Worm (Caenorhabditis elegans) whole organism, L4 larva: ENCODE data around the gene drr-2.

Experiments used
- F26F4.8 ChIP-seq: fragments of 200-800 bp; sonication (Bioruptor generic); conservative IDR thresholded peaks from 2 replicates; pipeline ENCODE4 v1.3.6; 2022; ENCODE audit warnings: missing genetic modification characterization, missing compliant biosample characterization
- F44E2.7 ChIP-seq: fragments of 200-800 bp; sonication (Bioruptor generic); IDR thresholded peaks from 2 replicates; pipeline ENCODE4 v2.1.2; 2022; ENCODE audit warnings: missing genetic modification characterization, missing compliant biosample characterization
- R02D3.7 ChIP-seq: fragments of 150-350 bp; sonication (generic microtip); optimal IDR thresholded peaks from 3 replicates; lab custom pipeline; 2014; ENCODE audit warnings: missing biosample characterization, missing genetic modification characterization
- Y5F2A.4 ChIP-seq: fragments of 200-800 bp; sonication (Bioruptor generic); optimal IDR thresholded peaks from 2 replicates; lab custom pipeline; 2018; ENCODE audit warnings: mild to moderate bottlenecking, missing genetic modification characterization, missing compliant biosample characterization
- ZK546.5 ChIP-seq, 2 experiments: sonication (generic microtip); optimal IDR thresholded peaks; 2 replicates each; lab custom pipeline; 2017; ENCODE audit warnings: missing biosample characterization in 2 of 2, missing genetic modification characterization in 2 of 2
- aha-1 ChIP-seq: fragments of 150-350 bp; peaks from one replicate; lab custom pipeline; 2014; ENCODE audit warnings: missing biosample characterization, missing genetic modification characterization
- arid-1 ChIP-seq: fragments of 200-800 bp; sonication (Bioruptor generic); conservative IDR thresholded peaks from 2 replicates; pipeline ENCODE4 v1.3.6; 2022; ENCODE audit warnings: missing genetic modification reagents, missing genetic modification characterization, missing compliant biosample characterization
- ctbp-1 ChIP-seq: fragments of 200-800 bp; sonication (Bioruptor generic); IDR thresholded peaks from 2 replicates; pipeline ENCODE4 v1.3.6; 2022; ENCODE audit warnings: missing genetic modification reagents, missing genetic modification characterization, missing compliant biosample characterization
- daf-16 ChIP-seq, 3 experiments: sonication (generic microtip); optimal IDR thresholded peaks; 2 replicates each; lab custom pipeline; 2016 to 2017; ENCODE audit warnings: missing genetic modification characterization in 3 of 3, missing genetic modification reagents in 3 of 3, mild to moderate bottlenecking in 2 of 3, missing compliant biosample characterization in 2 of 3, missing biosample characterization in 1 of 3, moderate library complexity in 1 of 3
- dmd-9 ChIP-seq: fragments of 200-800 bp; sonication (Bioruptor generic); IDR thresholded peaks from 2 replicates; pipeline ENCODE4 v1.3.6; 2022; ENCODE audit warnings: missing genetic modification reagents, missing genetic modification characterization, missing compliant biosample characterization
- duxl-1 ChIP-seq: sonication (generic microtip); optimal IDR thresholded peaks from 2 replicates; lab custom pipeline; 2016; ENCODE audit warnings: mild to moderate bottlenecking, missing genetic modification characterization, moderate library complexity, missing compliant biosample characterization; ENCODE audit not compliant: poor library complexity
- egl-43 ChIP-seq: fragments of 200-800 bp; sonication (Bioruptor generic); IDR thresholded peaks from 2 replicates; pipeline ENCODE4 v1.3.6; 2022; ENCODE audit warnings: missing genetic modification reagents, missing genetic modification characterization, missing compliant biosample characterization
- fkh-10 ChIP-seq: fragments of 150-350 bp; optimal IDR thresholded peaks from 2 replicates; lab custom pipeline; 2014; ENCODE audit warnings: missing biosample characterization, missing genetic modification reagents, missing genetic modification characterization
- hlh-11 ChIP-seq: fragments of 200-800 bp; sonication (Bioruptor generic); optimal IDR thresholded peaks from 2 replicates; lab custom pipeline; 2018; ENCODE audit warnings: mild to moderate bottlenecking, missing genetic modification characterization, missing compliant biosample characterization
- lin-15B ChIP-seq: fragments of 150-350 bp; sonication (generic microtip); optimal IDR thresholded peaks from 3 replicates; lab custom pipeline; 2014; ENCODE audit warnings: missing biosample characterization, missing genetic modification characterization
- madf-5 ChIP-seq, 2 experiments: fragments of 200-800 bp; sonication (Bioruptor generic); IDR thresholded peaks; 2 replicates each; pipeline ENCODE4 v1.3.6; 2022; ENCODE audit warnings: missing compliant biosample characterization in 2 of 2, missing genetic modification characterization in 2 of 2
- mdl-1 ChIP-seq, 2 experiments: fragments of 150-350 bp in 1 of 2; sonication (generic microtip) in 1 of 2; optimal IDR thresholded peaks; 2 replicates each; lab custom pipeline; 2014 to 2017; ENCODE audit warnings: missing biosample characterization in 2 of 2, missing genetic modification characterization in 2 of 2
- mdt-29 ChIP-seq: fragments of 200-800 bp; sonication (Bioruptor generic); IDR thresholded peaks from 2 replicates; pipeline ENCODE4 v1.3.6; 2022; ENCODE audit warnings: missing genetic modification reagents, missing genetic modification characterization, missing compliant biosample characterization
- mxl-2 ChIP-seq: fragments of 200-800 bp; sonication (Bioruptor generic); conservative IDR thresholded peaks from 2 replicates; pipeline ENCODE4 v1.3.6; 2022; ENCODE audit warnings: missing genetic modification reagents, missing genetic modification characterization, missing compliant biosample characterization
- nhr-11 ChIP-seq: fragments of 150-350 bp; optimal IDR thresholded peaks from 2 replicates; lab custom pipeline; 2014; ENCODE audit warnings: missing biosample characterization, missing genetic modification characterization
- nhr-111 ChIP-seq: fragments of 200-800 bp; sonication (Bioruptor generic); optimal IDR thresholded peaks from 2 replicates; lab custom pipeline; 2018; ENCODE audit warnings: mild to moderate bottlenecking, missing genetic modification characterization, missing compliant biosample characterization
- nhr-6 ChIP-seq: fragments of 150-350 bp; optimal IDR thresholded peaks from 2 replicates; lab custom pipeline; 2014; ENCODE audit warnings: missing biosample characterization, missing genetic modification characterization
- sdz-12 ChIP-seq: fragments of 200-800 bp; sonication (Bioruptor generic); optimal IDR thresholded peaks from 2 replicates; lab custom pipeline; 2018; ENCODE audit warnings: mild to moderate bottlenecking, missing genetic modification characterization, missing compliant biosample characterization
- set-16 ChIP-seq: fragments of 200-800 bp; sonication (Bioruptor generic); IDR thresholded peaks from 2 replicates; pipeline ENCODE4 v1.3.6; 2022; ENCODE audit warnings: missing genetic modification reagents, missing genetic modification characterization, missing compliant biosample characterization
- spr-3 ChIP-seq: fragments of 200-800 bp; sonication (Bioruptor generic); optimal IDR thresholded peaks from 2 replicates; lab custom pipeline; 2018; ENCODE audit warnings: mild to moderate bottlenecking, missing genetic modification characterization, missing compliant biosample characterization
- tra-1 ChIP-seq: fragments of 200-800 bp; sonication (Bioruptor generic); IDR thresholded peaks from 2 replicates; pipeline ENCODE4 v1.3.6; 2022; ENCODE audit warnings: missing genetic modification reagents, missing genetic modification characterization, missing compliant biosample characterization
- unc-130 ChIP-seq: sonication (generic microtip); optimal IDR thresholded peaks from 2 replicates; lab custom pipeline; 2016; ENCODE audit warnings: missing genetic modification reagents, missing genetic modification characterization, missing compliant biosample characterization
- unc-39 ChIP-seq: sonication (generic microtip); optimal IDR thresholded peaks from 2 replicates; lab custom pipeline; 2017; ENCODE audit warnings: missing biosample characterization, missing genetic modification characterization
- unc-62 ChIP-seq, 3 experiments: fragments of 150-350 bp in 1 of 3; sonication (generic microtip); optimal IDR thresholded peaks in 2 of 3; peaks in 1 of 3; 1 replicate in 1 of 3; 2 replicates in 2 of 3; lab custom pipeline; 2014 to 2017; ENCODE audit warnings: missing biosample characterization in 3 of 3, missing genetic modification characterization in 3 of 3, missing genetic modification reagents in 3 of 3, missing genotype in 1 of 3
- zfp-2 ChIP-seq: sonication (generic microtip); optimal IDR thresholded peaks from 2 replicates; lab custom pipeline; 2016; ENCODE audit warnings: mild to moderate bottlenecking, missing genetic modification characterization, missing compliant biosample characterization
- zip-11 ChIP-seq: fragments of 200-800 bp; sonication (Bioruptor generic); IDR thresholded peaks from 2 replicates; pipeline ENCODE4 v1.3.6; 2022; ENCODE audit warnings: missing genetic modification characterization, missing compliant biosample characterization
- zip-2 ChIP-seq: fragments of 150-350 bp; optimal IDR thresholded peaks from 2 replicates; lab custom pipeline; 2014; ENCODE audit warnings: missing biosample characterization, missing genetic modification characterization
- ztf-7 ChIP-seq: fragments of 150-350 bp; optimal IDR thresholded peaks from 2 replicates; lab custom pipeline; 2014; ENCODE audit warnings: missing biosample characterization, missing genetic modification characterization

drr-2 gene

ce11 chrIII:13621012-13621411, 22.4 kb downstream of the drr-2 start:
- peak in 1 of 2 experiments; percentile 68 for TF ChIP-seq unc-62 (GFP tag; optimal IDR thresholded peaks at IDR 0.05 in 1 of 2; lab: Kevin White, UChicago)
- no peak for TF ChIP-seq unc-62 (tag; optimal IDR thresholded peaks at IDR 0.05; lab: Kevin White, UChicago)
- 0 out of 4 replicates have a peak, but pooled peaks of 1 of the 2 experiments have one; percentile 56 for TF ChIP-seq madf-5 (GFP tag; IDR thresholded peaks at IDR 0.05; lab: Robert Waterston, UW)
- no peak for TF ChIP-seq ctbp-1 (GFP tag; lab: Robert Waterston, UW)
- TF ChIP-seq spr-3 (GFP tag; lab: Kevin White, UChicago): no peak
- no peak for TF ChIP-seq mdt-29 (GFP tag; lab: Robert Waterston, UW)
- TF ChIP-seq F26F4.8: no peak
- no peak for TF ChIP-seq unc-130 (GFP tag; lab: Kevin White, UChicago)
- peak in 1 of 2 experiments; percentile 4 for TF ChIP-seq daf-16 (GFP tag; optimal IDR thresholded peaks at IDR 0.05; lab: Kevin White, UChicago)
- TF ChIP-seq daf-16 (tag; optimal IDR thresholded peaks at IDR 0.05; lab: Kevin White, UChicago): no peak
- no peak for TF ChIP-seq ZK546.5 (tag; optimal IDR thresholded peaks at IDR 0.05; lab: Kevin White, UChicago)
- TF ChIP-seq zip-2: no peak
- no peak for TF ChIP-seq nhr-11 (tag; lab: Kevin White, UChicago)
- TF ChIP-seq zfp-2 (tag; lab: Kevin White, UChicago): no peak

- TF ChIP-seq arid-1 (GFP tag; lab: Robert Waterston, UW) (0 out of 2 replicates have a peak, but pooled peaks have one; percentile 5), Y5F2A.4 (GFP tag; lab: Kevin White, UChicago) (no peak), unc-62 (GFP tag; optimal IDR thresholded peaks at IDR 0.05 in 1 of 2; lab: Kevin White, UChicago) (peak in 1 of 2 experiments; percentile 78), unc-62 (tag; optimal IDR thresholded peaks at IDR 0.05; lab: Kevin White, UChicago) (no peak), hlh-11 (tag; lab: Kevin White, UChicago) (peak; percentile 42), daf-16 (GFP tag; optimal IDR thresholded peaks at IDR 0.05; lab: Kevin White, UChicago) (peak in 1 of 2 experiments; percentile 17), daf-16 (tag; optimal IDR thresholded peaks at IDR 0.05; lab: Kevin White, UChicago) (no peak)
- TF ChIP-seq, all 104 proteins: peak for 4
These were observed 26.6 kb downstream of the drr-2 start, which contains the start of gene T12D8.9 for ce11 chrIII:13616793-13617192. T12D8.9 (plus strand) TSS chrIII:13617104.

ce11 chrIII:13615530-13615929, 27.8 kb downstream of the drr-2 start:
- peak; percentile 25; the same call in 1 of the 2 replicates for TF ChIP-seq mxl-2 (GFP tag; lab: Robert Waterston, UW)
- no peak for TF ChIP-seq ztf-7 (tag; lab: Kevin White, UChicago)
- no peak for TF ChIP-seq Y5F2A.4 (GFP tag; lab: Kevin White, UChicago)
- TF ChIP-seq unc-39 (tag; lab: Kevin White, UChicago): no peak
- no peak for TF ChIP-seq unc-130 (GFP tag; lab: Kevin White, UChicago)
- 0 out of 2 replicates have a peak, but pooled peaks have one; percentile 43 for TF ChIP-seq dmd-9 (GFP tag; lab: Robert Waterston, UW)
- TF ChIP-seq tra-1: peak; percentile 39; the same call in 1 of the 2 replicates
- no peak for TF ChIP-seq fkh-10
- TF ChIP-seq nhr-6: no peak
- TF ChIP-seq duxl-1: no peak
- TF ChIP-seq mdl-1 (tag; optimal IDR thresholded peaks at IDR 0.05; lab: Kevin White, UChicago): no peak
- 0 out of 2 replicates have a peak, but pooled peaks have one; percentile 41 for TF ChIP-seq F44E2.7 (GFP tag; lab: Robert Waterston, UW)
- no peak for TF ChIP-seq F26F4.8
- peak; percentile 95 for TF ChIP-seq set-16 (GFP tag; lab: Robert Waterston, UW)
- TF ChIP-seq daf-16 (GFP tag; optimal IDR thresholded peaks at IDR 0.05; lab: Kevin White, UChicago): no peak
- TF ChIP-seq daf-16 (tag; optimal IDR thresholded peaks at IDR 0.05; lab: Kevin White, UChicago): no peak
- TF ChIP-seq egl-43 (GFP tag; lab: Robert Waterston, UW): peak; percentile 70; the same call in 1 of the 2 replicates

ce11 chrIII:13614751-13615150, 28.6 kb downstream of the drr-2 start:
- TF ChIP-seq R02D3.7 (tag; lab: Kevin White, UChicago) (no peak), ztf-7 (tag; lab: Kevin White, UChicago) (no peak), nhr-111 (GFP tag; lab: Kevin White, UChicago) (no peak), set-16 (GFP tag; lab: Robert Waterston, UW) (peak; percentile 73), dmd-9 (GFP tag; lab: Robert Waterston, UW) (no peak), lin-15B (tag; lab: Kevin White, UChicago) (no peak), aha-1 (tag; lab: Kevin White, UChicago) (peak; percentile 13), sdz-12 (GFP tag; lab: Kevin White, UChicago) (peak; percentile 2), zip-11 (GFP tag; lab: Robert Waterston, UW) (no peak)
